Worm (Caenorhabditis elegans): ENCODE measurements around the gene C25G4.7.

ce11 chrIV:12414601-12415000 is 42.1 kb upstream of the C25G4.7 start:
- TF ChIP-seq skn-1 (tag; optimal IDR thresholded peaks at IDR 0.05): no peak
- no peak for TF ChIP-seq aha-1 (tag; optimal IDR thresholded peaks at IDR 0.05)
- no peak for TF ChIP-seq lsy-2 (tag; optimal IDR thresholded peaks at IDR 0.05)
- TF ChIP-seq aly-2 (tag; optimal IDR thresholded peaks at IDR 0.05): no peak
- no peak for TF ChIP-seq nhr-12 (tag; optimal IDR thresholded peaks at IDR 0.05)
- no peak for TF ChIP-seq nhr-84 (tag; optimal IDR thresholded peaks at IDR 0.05)
- TF ChIP-seq nhr-76 (tag; optimal IDR thresholded peaks at IDR 0.05): no peak
- TF ChIP-seq nhr-85 (tag): no peak
- no peak for TF ChIP-seq dpl-1 (GFP tag; optimal IDR thresholded peaks at IDR 0.05)
